Worm (Caenorhabditis elegans) whole organism, L3 larva: ENCODE data around the gene Y105C5A.8.
"Not testable (repeated sequence)": the region's sequence is repeated elsewhere in the genome, so short reads cannot be mapped to it uniquely, and the experiment has no call there.

Experiments used
- R02D3.7 ChIP-seq: fragments of 150-350 bp; optimal IDR thresholded peaks from 2 replicates; lab custom pipeline; 2014; ENCODE audit warnings: missing biosample characterization, missing genetic modification characterization
- ZK546.5 ChIP-seq: sonication (generic microtip); optimal IDR thresholded peaks from 2 replicates; lab custom pipeline; 2017; ENCODE audit warnings: missing biosample characterization, missing genetic modification characterization
- aly-2 ChIP-seq: fragments of 150-350 bp; optimal IDR thresholded peaks from 2 replicates; lab custom pipeline; 2014; ENCODE audit warnings: missing biosample characterization, missing genetic modification characterization
- ama-1 ChIP-seq: fragments of 150-350 bp; optimal IDR thresholded peaks from 2 replicates; lab custom pipeline; 2018
- ceh-82 ChIP-seq: fragments of 150-350 bp; optimal IDR thresholded peaks from 2 replicates; lab custom pipeline; 2014; ENCODE audit warnings: missing biosample characterization, missing genetic modification characterization
- daf-12 ChIP-seq: fragments of 150-350 bp; optimal IDR thresholded peaks from 2 replicates; lab custom pipeline; 2014; ENCODE audit warnings: missing biosample characterization, missing genetic modification reagents, missing genetic modification characterization
- egl-27 ChIP-seq: sonication (generic microtip); optimal IDR thresholded peaks from 4 replicates; lab custom pipeline; 2017; ENCODE audit warnings: missing biosample characterization, missing genetic modification reagents, missing genetic modification characterization
- egl-5 ChIP-seq: fragments of 150-350 bp; optimal IDR thresholded peaks from 2 replicates; lab custom pipeline; 2017; ENCODE audit warnings: missing biosample characterization, missing genetic modification reagents, missing genetic modification characterization, inconsistent platforms
- elt-1 ChIP-seq: fragments of 150-350 bp; optimal IDR thresholded peaks from 2 replicates; lab custom pipeline; 2014; ENCODE audit warnings: missing biosample characterization, missing genetic modification characterization
- elt-2 ChIP-seq: sonication (generic microtip); optimal IDR thresholded peaks from 2 replicates; lab custom pipeline; 2016; ENCODE audit warnings: missing genetic modification reagents, mild to moderate bottlenecking, missing genetic modification characterization, missing compliant biosample characterization
- elt-3 ChIP-seq, 3 experiments: fragments of 150-350 bp in 1 of 3; sonication (generic microtip) in 2 of 3; optimal IDR thresholded peaks; 2 replicates in 2 of 3; 4 replicates in 1 of 3; lab custom pipeline; 2014 to 2017; ENCODE audit warnings: missing biosample characterization in 3 of 3, missing genetic modification characterization in 3 of 3
- eor-1 ChIP-seq, 2 experiments: fragments of 150-350 bp; optimal IDR thresholded peaks; 2 replicates each; lab custom pipeline; 2014 to 2018; ENCODE audit warnings: missing biosample characterization in 2 of 2, missing genetic modification characterization in 2 of 2
- hmg-11 ChIP-seq: sonication (generic microtip); optimal IDR thresholded peaks from 2 replicates; lab custom pipeline; 2016; ENCODE audit warnings: missing genetic modification characterization, missing compliant biosample characterization
- jun-1 ChIP-seq: fragments of 150-350 bp; optimal IDR thresholded peaks from 2 replicates; lab custom pipeline; 2014; ENCODE audit warnings: missing biosample characterization, missing genetic modification reagents, missing genetic modification characterization
- lsy-12 ChIP-seq: sonication (generic microtip); optimal IDR thresholded peaks from 2 replicates; lab custom pipeline; 2016; ENCODE audit warnings: mild to moderate bottlenecking, missing genetic modification characterization, missing compliant biosample characterization
- mdl-1 ChIP-seq: fragments of 150-350 bp; optimal IDR thresholded peaks from 2 replicates; lab custom pipeline; 2014; ENCODE audit warnings: missing biosample characterization, missing genetic modification characterization
- mml-1 ChIP-seq: fragments of 150-350 bp; sonication (generic microtip); optimal IDR thresholded peaks from 3 replicates; lab custom pipeline; 2014; ENCODE audit warnings: missing biosample characterization, missing genetic modification characterization
- nfya-1 ChIP-seq: sonication (generic microtip); optimal IDR thresholded peaks from 2 replicates; lab custom pipeline; 2017; ENCODE audit warnings: missing genetic modification characterization, mild to moderate bottlenecking, missing compliant biosample characterization, antibody characterized with exemption, moderate library complexity; ENCODE audit not compliant: insufficient read depth
- nhr-11 ChIP-seq: fragments of 150-350 bp; optimal IDR thresholded peaks from 2 replicates; lab custom pipeline; 2014; ENCODE audit warnings: missing biosample characterization, missing genetic modification characterization
- nhr-25 ChIP-seq: sonication (generic microtip); optimal IDR thresholded peaks from 2 replicates; lab custom pipeline; 2017; ENCODE audit warnings: missing biosample characterization, missing genetic modification characterization
- nhr-28 ChIP-seq: fragments of 150-350 bp; optimal IDR thresholded peaks from 2 replicates; lab custom pipeline; 2014; ENCODE audit warnings: missing biosample characterization, missing genetic modification characterization
- nhr-43 ChIP-seq: sonication (generic microtip); optimal IDR thresholded peaks from 2 replicates; lab custom pipeline; 2016; ENCODE audit warnings: mild to moderate bottlenecking, missing genetic modification characterization, missing compliant biosample characterization; ENCODE audit not compliant: poor library complexity, severe bottlenecking
- nhr-67 ChIP-seq: fragments of 150-350 bp; optimal IDR thresholded peaks from 2 replicates; lab custom pipeline; 2014; ENCODE audit warnings: missing biosample characterization, missing genetic modification characterization
- nhr-76 ChIP-seq: fragments of 150-350 bp; sonication (generic microtip); optimal IDR thresholded peaks from 5 replicates; lab custom pipeline; 2014; ENCODE audit warnings: missing biosample characterization, missing genetic modification characterization
- nhr-77 ChIP-seq: fragments of 150-350 bp; optimal IDR thresholded peaks from 2 replicates; lab custom pipeline; 2014; ENCODE audit warnings: missing biosample characterization, missing genetic modification characterization
- pha-4 ChIP-seq: fragments of 150-350 bp; optimal IDR thresholded peaks from 2 replicates; lab custom pipeline; 2014; ENCODE audit warnings: missing biosample characterization, missing genetic modification reagents, missing genetic modification characterization
- pqm-1 ChIP-seq: fragments of 150-350 bp; optimal IDR thresholded peaks from 2 replicates; lab custom pipeline; 2017; ENCODE audit warnings: missing biosample characterization, missing genetic modification characterization, inconsistent platforms
- sea-2 ChIP-seq: fragments of 150-350 bp; sonication (generic microtip); optimal IDR thresholded peaks from 4 replicates; lab custom pipeline; 2014; ENCODE audit warnings: missing biosample characterization, missing genetic modification reagents, missing genetic modification characterization
- skn-1 ChIP-seq: fragments of 150-350 bp; optimal IDR thresholded peaks from 2 replicates; lab custom pipeline; 2014; ENCODE audit warnings: missing biosample characterization, missing genetic modification characterization
- tbx-2 ChIP-seq: sonication (generic microtip); optimal IDR thresholded peaks from 2 replicates; lab custom pipeline; 2016; ENCODE audit warnings: mild to moderate bottlenecking, missing genetic modification characterization, missing compliant biosample characterization
- unc-39 ChIP-seq: sonication (generic microtip); optimal IDR thresholded peaks from 4 replicates; lab custom pipeline; 2017; ENCODE audit warnings: missing biosample characterization, missing genetic modification characterization
- zag-1 ChIP-seq: fragments of 150-350 bp; optimal IDR thresholded peaks from 2 replicates; lab custom pipeline; 2014; ENCODE audit warnings: missing biosample characterization, missing genetic modification characterization
- ztf-11 ChIP-seq: fragments of 150-350 bp; optimal IDR thresholded peaks from 2 replicates; lab custom pipeline; 2014; ENCODE audit warnings: missing biosample characterization, missing genetic modification characterization
- ztf-4 ChIP-seq: fragments of 150-350 bp; optimal IDR thresholded peaks from 2 replicates; lab custom pipeline; 2014; ENCODE audit warnings: missing biosample characterization, missing genetic modification characterization

Gene Y105C5A.8

DNA sequence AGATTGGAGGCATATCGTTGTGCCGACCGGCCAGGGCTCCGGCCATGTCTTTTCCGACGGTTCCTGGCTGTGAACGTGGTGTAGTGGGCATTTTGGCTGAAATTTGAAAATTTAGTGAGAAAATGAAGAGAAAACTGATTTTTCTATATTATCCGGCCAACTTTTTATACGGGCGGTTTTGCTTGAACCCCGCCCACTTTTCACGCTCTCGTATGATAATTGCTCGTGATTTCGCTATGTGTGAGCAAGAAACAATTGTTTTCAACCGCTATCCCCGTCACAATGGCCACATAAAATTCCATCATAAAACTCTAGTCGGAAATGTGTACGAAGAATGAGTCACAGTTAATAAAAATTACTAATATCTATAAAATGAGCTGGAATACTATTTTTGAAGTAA is 24.8 kb upstream of the Y105C5A.8 start, which contains the start of gene Y105C5A.12:
Gene Y105C5A.12, minus strand, starts transcription at position 101 of the 400 bp plus-strand sequence.
- not testable (repeated sequence) for TF ChIP-seq ZK546.5 (tag; lab: Kevin White, UChicago); ama-1 (lab: Kevin White, UChicago); egl-5 (tag; lab: Kevin White, UChicago)
- TF ChIP-seq, all 47 proteins: peak for 0; not testable (repeated sequence) for 47

DNA sequence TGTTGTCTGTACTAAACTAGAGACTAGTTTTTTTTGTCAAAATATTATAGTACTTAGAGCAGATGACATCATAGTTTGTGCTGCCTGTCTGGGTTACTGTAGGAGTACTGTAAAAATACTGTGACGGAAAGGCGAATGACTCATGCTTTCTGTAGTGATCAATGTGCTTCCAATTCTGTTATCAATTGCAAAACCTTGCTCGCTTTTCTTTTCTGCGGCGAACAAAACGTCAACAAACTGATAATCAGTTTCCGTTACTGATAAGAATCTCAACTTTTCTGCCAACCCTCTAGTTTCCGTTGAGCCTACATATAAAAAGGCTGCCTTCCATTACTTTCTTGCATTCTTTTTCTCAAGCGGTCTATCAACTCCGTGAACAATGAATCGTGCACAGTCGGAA is 24.0 kb upstream of the Y105C5A.8 start, which contains the start of gene Y105C5A.13:
Gene Y105C5A.13, plus strand, starts transcription at position 380 of the 400 bp plus-strand sequence.
- peak; percentile 89 for TF ChIP-seq elt-2
- TF ChIP-seq nhr-25 (tag; lab: Kevin White, UChicago), result no peak
- TF ChIP-seq hmg-11 (tag; lab: Kevin White, UChicago), result no peak
- no peak for TF ChIP-seq ztf-11 (tag; lab: Kevin White, UChicago)
- TF ChIP-seq pqm-1 (tag; lab: Kevin White, UChicago), result peak; percentile 82
- peak; percentile 7 for TF ChIP-seq pha-4 (tag; lab: Kevin White, UChicago)
- TF ChIP-seq jun-1, result peak; percentile 55
- TF ChIP-seq daf-12 (tag; lab: Kevin White, UChicago), result no peak

DNA sequence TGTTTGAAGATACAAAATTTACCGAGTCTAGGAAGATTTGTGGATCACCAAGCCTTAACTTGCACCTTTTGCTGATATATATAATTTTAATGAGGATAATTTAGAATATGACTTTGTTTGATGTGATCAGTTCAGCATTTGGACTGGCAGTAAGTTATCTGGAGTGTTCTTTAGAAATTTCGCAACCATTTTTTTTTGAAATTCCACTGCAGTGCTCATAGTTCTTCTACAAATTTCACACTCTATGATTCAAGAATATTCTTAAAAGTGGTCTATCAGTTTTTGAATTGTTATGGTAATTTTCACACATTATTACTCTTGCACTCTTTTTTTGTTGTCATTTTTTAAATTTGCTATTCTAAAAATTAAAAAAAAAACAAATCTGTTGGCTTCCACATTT is 22.4 kb upstream of the Y105C5A.8 start:
- TF ChIP-seq elt-2 (no peak), elt-3 (tag; optimal IDR thresholded peaks at IDR 0.05; lab: Kevin White, UChicago) (no peak), zag-1 (tag; lab: Kevin White, UChicago) (no peak), ZK546.5 (tag; lab: Kevin White, UChicago) (no peak), elt-1 (tag; lab: Kevin White, UChicago) (no peak), pqm-1 (tag; lab: Kevin White, UChicago) (no peak), nhr-67 (tag; lab: Kevin White, UChicago) (no peak), tbx-2 (tag; lab: Kevin White, UChicago) (no peak), ceh-82 (no peak), egl-27 (tag; lab: Kevin White, UChicago) (no peak), nhr-28 (tag; lab: Kevin White, UChicago) (no peak), sea-2 (GFP tag; lab: Kevin White, UChicago) (no peak), ztf-4 (no peak), mml-1 (no peak), nhr-43 (tag; lab: Kevin White, UChicago) (no peak), egl-5 (tag; lab: Kevin White, UChicago) (no peak), aly-2 (tag; lab: Kevin White, UChicago) (no peak), nhr-76 (tag; lab: Kevin White, UChicago) (no peak)
- TF ChIP-seq, all 47 proteins: peak for 0

DNA sequence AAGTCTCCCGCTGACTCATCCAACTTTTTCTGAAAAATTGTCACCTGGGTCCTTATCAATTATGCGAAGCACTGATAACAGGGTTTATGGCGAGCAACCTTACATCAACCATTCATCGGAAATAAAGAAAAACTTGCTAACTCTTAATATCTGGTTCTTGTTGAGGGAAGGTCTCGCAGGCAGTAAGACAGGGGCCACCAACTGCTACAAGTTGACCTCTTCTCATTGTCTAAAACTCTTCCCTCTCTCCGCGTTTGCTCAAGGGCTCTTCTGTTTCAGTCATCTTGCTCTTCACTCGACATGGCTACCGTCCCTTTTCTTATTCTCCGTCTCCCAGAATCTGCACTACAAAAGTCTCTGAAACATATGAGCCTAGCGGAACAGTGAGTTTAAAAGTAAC is 18.6 kb upstream of the Y105C5A.8 start, which contains the start of gene Y105C5A.10:
Gene Y105C5A.10, plus strand, starts transcription at position 301 of the 400 bp plus-strand sequence.
- TF ChIP-seq nhr-11 (tag; lab: Kevin White, UChicago); R02D3.7 (tag; lab: Kevin White, UChicago); ceh-82: not testable (repeated sequence)

DNA sequence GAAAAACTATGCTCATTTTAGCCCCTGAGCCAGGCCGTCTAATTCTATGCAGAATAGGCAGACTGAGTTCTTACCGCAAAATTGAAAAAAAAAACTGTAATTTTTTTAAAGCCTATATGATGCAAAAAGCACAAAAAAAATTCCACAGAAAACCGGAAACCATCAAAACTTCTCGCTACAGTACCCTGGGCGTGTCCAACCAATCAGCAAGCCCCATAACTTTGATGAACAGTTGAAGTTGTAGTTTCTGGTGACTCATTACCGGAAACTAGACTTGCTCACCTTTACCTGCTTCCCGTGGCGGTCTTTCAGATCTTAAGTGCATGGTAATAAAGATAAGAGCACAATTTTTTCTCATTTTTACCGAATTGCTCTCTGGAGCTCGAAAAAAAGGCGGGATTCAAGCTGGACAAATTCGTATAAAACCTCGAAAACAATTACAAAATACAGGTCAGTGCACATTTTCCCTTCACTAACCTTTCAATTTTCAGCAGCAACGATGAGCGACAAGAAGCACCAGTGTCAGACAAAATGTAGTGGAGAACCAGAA is 17.4 kb upstream of the Y105C5A.8 start, which contains the start of gene Y105C5A.1274:
Gene Y105C5A.1274, plus strand, starts transcription at position 500 of the 550 bp plus-strand sequence.
- TF ChIP-seq nfya-1, result peak; percentile 30

DNA sequence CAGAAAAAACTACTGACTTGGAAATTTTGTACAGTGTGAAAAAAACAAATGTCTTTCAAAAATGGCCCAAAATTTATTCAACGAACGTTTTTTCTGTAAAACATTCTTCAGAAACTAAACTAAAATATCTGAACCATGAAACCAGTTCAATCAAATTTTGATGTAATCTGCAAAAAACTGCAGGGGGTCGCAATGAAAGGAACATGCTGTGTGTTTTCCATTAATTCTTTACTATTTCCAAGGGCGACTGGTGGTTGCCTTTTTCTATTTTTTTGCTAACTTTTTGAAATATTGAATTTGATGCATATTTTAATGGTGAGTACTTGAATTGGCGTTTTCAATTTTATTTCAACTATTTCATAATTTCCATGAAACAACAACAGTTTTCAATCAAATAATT is 14.3 kb upstream of the Y105C5A.8 start, which contains the start of gene Y105C5A.9:
Gene Y105C5A.9, plus strand, starts transcription at position 301 of the 400 bp plus-strand sequence.
- TF ChIP-seq nhr-77 (tag; lab: Kevin White, UChicago) (no peak), pqm-1 (tag; lab: Kevin White, UChicago) (no peak), mml-1 (no peak), lsy-12 (no peak), ztf-11 (tag; lab: Kevin White, UChicago) (no peak), nhr-28 (tag; lab: Kevin White, UChicago) (no peak), mdl-1 (no peak), unc-39 (no peak), eor-1 (tag; optimal IDR thresholded peaks at IDR 0.05; lab: Kevin White, UChicago) (no peak), ZK546.5 (tag; lab: Kevin White, UChicago) (no peak), skn-1 (tag; lab: Kevin White, UChicago) (no peak)
